Worm (Caenorhabditis elegans) whole organism, young adult: ENCODE results near the gene srg-68.

Experiments used
- B0019.2 ChIP-seq: fragments of 200-800 bp; sonication (Bioruptor generic); conservative IDR thresholded peaks from 2 replicates; pipeline ENCODE4 v1.3.6; 2022; ENCODE audit warnings: missing genetic modification reagents, missing genetic modification characterization, missing compliant biosample characterization
- B0035.1 ChIP-seq: sonication (generic microtip); optimal IDR thresholded peaks from 2 replicates; lab custom pipeline; 2016; ENCODE audit warnings: missing genetic modification characterization, mild to moderate bottlenecking, missing compliant biosample characterization, missing genotype, missing genetic modification reagents
- F22D6.2 ChIP-seq: sonication (generic microtip); optimal IDR thresholded peaks from 2 replicates; lab custom pipeline; 2016; ENCODE audit warnings: mild to moderate bottlenecking, missing genetic modification characterization, missing compliant biosample characterization
- F23B12.7 ChIP-seq: sonication (generic microtip); optimal IDR thresholded peaks from 2 replicates; lab custom pipeline; 2017; ENCODE audit warnings: missing genetic modification characterization, mild to moderate bottlenecking, missing compliant biosample characterization, antibody characterized with exemption, moderate library complexity; ENCODE audit not compliant: insufficient read depth
- F57A8.1 ChIP-seq: fragments of 200-800 bp; sonication (Bioruptor generic); optimal IDR thresholded peaks from 2 replicates; lab custom pipeline; 2018; ENCODE audit warnings: mild to moderate bottlenecking, missing genetic modification characterization, moderate library complexity, missing compliant biosample characterization
- K12H6.12 ChIP-seq: fragments of 200-800 bp; sonication (Bioruptor generic); optimal IDR thresholded peaks from 2 replicates; lab custom pipeline; 2018; ENCODE audit warnings: mild to moderate bottlenecking, missing genetic modification characterization, missing compliant biosample characterization
- Y67H2A.10 ChIP-seq: fragments of 200-800 bp; sonication (Bioruptor generic); conservative IDR thresholded peaks from 2 replicates; pipeline ENCODE4 v1.3.6; 2022; ENCODE audit warnings: missing genetic modification reagents, missing genetic modification characterization, missing compliant biosample characterization
- Y95B8A.8 ChIP-seq: fragments of 200-800 bp; sonication (Bioruptor generic); IDR thresholded peaks from 2 replicates; pipeline ENCODE4 v1.3.6; 2022; ENCODE audit warnings: missing genetic modification reagents, missing genetic modification characterization, missing compliant biosample characterization
- akir-1 ChIP-seq: fragments of 200-800 bp; sonication (Bioruptor generic); optimal IDR thresholded peaks from 2 replicates; lab custom pipeline; 2018; ENCODE audit warnings: mild to moderate bottlenecking, missing genetic modification characterization, moderate library complexity, missing compliant biosample characterization
- atf-7 ChIP-seq: sonication (generic microtip); optimal IDR thresholded peaks from 2 replicates; lab custom pipeline; 2017; ENCODE audit warnings: mild to moderate bottlenecking, missing genetic modification characterization, missing compliant biosample characterization
- bed-2 ChIP-seq: fragments of 200-800 bp; sonication (Bioruptor generic); IDR thresholded peaks from 2 replicates; pipeline ENCODE4 v1.3.6; 2022; ENCODE audit warnings: missing genetic modification reagents, missing genetic modification characterization, missing compliant biosample characterization
- ccch-3 ChIP-seq: fragments of 200-800 bp; sonication (Bioruptor generic); optimal IDR thresholded peaks from 2 replicates; lab custom pipeline; 2018; ENCODE audit warnings: mild to moderate bottlenecking, missing genetic modification characterization, missing compliant biosample characterization
- ceh-100 ChIP-seq: fragments of 200-800 bp; sonication (Bioruptor generic); IDR thresholded peaks from 2 replicates; pipeline ENCODE4 v1.3.6; 2022; ENCODE audit warnings: missing genetic modification reagents, missing genetic modification characterization, missing compliant biosample characterization
- ceh-91 ChIP-seq: fragments of 200-800 bp; sonication (Bioruptor generic); IDR thresholded peaks from 2 replicates; pipeline ENCODE4 v1.3.6; 2022; ENCODE audit warnings: missing genetic modification reagents, missing genetic modification characterization, missing compliant biosample characterization
- chd-7 ChIP-seq: sonication (generic microtip); optimal IDR thresholded peaks from 2 replicates; lab custom pipeline; 2016; ENCODE audit warnings: mild to moderate bottlenecking, missing genetic modification characterization, moderate library complexity, missing compliant biosample characterization
- dox-1 ChIP-seq: fragments of 200-800 bp; sonication (Bioruptor generic); IDR thresholded peaks from 2 replicates; pipeline ENCODE4 v1.3.6; 2022; ENCODE audit warnings: missing genetic modification reagents, missing genetic modification characterization, missing compliant biosample characterization
- dpff-1 ChIP-seq: sonication (generic microtip); optimal IDR thresholded peaks from 2 replicates; lab custom pipeline; 2017; ENCODE audit warnings: mild to moderate bottlenecking, missing genetic modification characterization, missing compliant biosample characterization
- ekl-4 ChIP-seq: fragments of 200-800 bp; sonication (Bioruptor generic); IDR thresholded peaks from 2 replicates; pipeline ENCODE4 v1.3.6; 2022; ENCODE audit warnings: missing genetic modification reagents, missing genetic modification characterization, missing compliant biosample characterization
- ets-4 ChIP-seq: fragments of 200-800 bp; sonication (Bioruptor generic); optimal IDR thresholded peaks from 2 replicates; lab custom pipeline; 2018; ENCODE audit warnings: mild to moderate bottlenecking, missing genetic modification characterization, missing compliant biosample characterization
- fkh-3 ChIP-seq: sonication (generic microtip); optimal IDR thresholded peaks from 2 replicates; lab custom pipeline; 2016; ENCODE audit warnings: mild to moderate bottlenecking, missing genetic modification characterization, missing compliant biosample characterization
- him-1 ChIP-seq: sonication (generic microtip); optimal IDR thresholded peaks from 2 replicates; lab custom pipeline; 2016; ENCODE audit warnings: missing genotype, missing genetic modification reagents, missing genetic modification characterization, missing compliant biosample characterization
- hlh-12 ChIP-seq: sonication (generic microtip); optimal IDR thresholded peaks from 2 replicates; lab custom pipeline; 2016; ENCODE audit warnings: missing genetic modification characterization, missing compliant biosample characterization
- hmg-1.2 ChIP-seq: fragments of 200-800 bp; sonication (Bioruptor generic); IDR thresholded peaks from 2 replicates; pipeline ENCODE4 v1.3.6; 2022; ENCODE audit warnings: missing genetic modification reagents, missing genetic modification characterization, missing compliant biosample characterization
- lag-1 ChIP-seq: fragments of 200-800 bp; sonication (Bioruptor generic); IDR thresholded peaks from 2 replicates; pipeline ENCODE4 v1.3.6; 2022; ENCODE audit warnings: missing genetic modification reagents, missing genetic modification characterization, missing compliant biosample characterization
- let-607 ChIP-seq, 2 experiments: fragments of 200-800 bp in 1 of 2; sonication (Bioruptor generic) in 1 of 2; sonication (generic microtip) in 1 of 2; optimal IDR thresholded peaks; 2 replicates each; lab custom pipeline; 2016 to 2018; ENCODE audit warnings: mild to moderate bottlenecking in 2 of 2, missing compliant biosample characterization in 2 of 2, missing genetic modification characterization in 2 of 2, moderate library complexity in 2 of 2, missing genotype in 1 of 2
- lin-26 ChIP-seq: fragments of 200-800 bp; sonication (Bioruptor generic); IDR thresholded peaks from 2 replicates; pipeline ENCODE4 v1.3.6; 2022; ENCODE audit warnings: missing genetic modification reagents, missing genetic modification characterization, missing compliant biosample characterization
- lin-40 ChIP-seq: sonication (generic microtip); optimal IDR thresholded peaks from 2 replicates; lab custom pipeline; 2016; ENCODE audit warnings: missing genetic modification characterization, mild to moderate bottlenecking, missing compliant biosample characterization, missing genotype, missing genetic modification reagents
- lin-54 ChIP-seq: fragments of 200-800 bp; sonication (Bioruptor generic); optimal IDR thresholded peaks from 2 replicates; lab custom pipeline; 2018; ENCODE audit warnings: mild to moderate bottlenecking, missing genetic modification characterization, missing compliant biosample characterization
- madf-3 ChIP-seq: fragments of 200-800 bp; sonication (Bioruptor generic); IDR thresholded peaks from 2 replicates; pipeline ENCODE4 v1.3.6; 2022; ENCODE audit warnings: missing genetic modification reagents, missing genetic modification characterization, missing compliant biosample characterization
- mel-28 ChIP-seq: sonication (generic microtip); optimal IDR thresholded peaks from 2 replicates; lab custom pipeline; 2016; ENCODE audit warnings: borderline replicate concordance, mild to moderate bottlenecking, missing genetic modification characterization, missing compliant biosample characterization
- mxl-1 ChIP-seq: sonication (generic microtip); optimal IDR thresholded peaks from 2 replicates; lab custom pipeline; 2016; ENCODE audit warnings: missing genetic modification characterization, missing compliant biosample characterization
- nhr-90 ChIP-seq: sonication (generic microtip); optimal IDR thresholded peaks from 2 replicates; lab custom pipeline; 2016; ENCODE audit warnings: missing genotype, mild to moderate bottlenecking, missing genetic modification characterization, missing compliant biosample characterization
- pbrm-1 ChIP-seq: fragments of 200-800 bp; sonication (Bioruptor generic); IDR thresholded peaks from 2 replicates; pipeline ENCODE4 v1.3.6; 2022; ENCODE audit warnings: missing genetic modification reagents, missing genetic modification characterization, missing compliant biosample characterization
- pha-4 ChIP-seq: fragments of 150-350 bp; sonication (generic microtip); optimal IDR thresholded peaks from 2 replicates; lab custom pipeline; 2014; ENCODE audit warnings: missing biosample characterization, missing genetic modification reagents, missing genetic modification characterization
- rcor-1 ChIP-seq: fragments of 200-800 bp; sonication (Bioruptor generic); IDR thresholded peaks from 2 replicates; pipeline ENCODE4 v1.3.6; 2022; ENCODE audit warnings: missing genetic modification reagents, missing genetic modification characterization, missing compliant biosample characterization
- repo-1 ChIP-seq: sonication (generic microtip); optimal IDR thresholded peaks from 2 replicates; lab custom pipeline; 2017; ENCODE audit warnings: mild to moderate bottlenecking, missing genetic modification characterization, missing compliant biosample characterization
- sdz-38 ChIP-seq: sonication (generic microtip); optimal IDR thresholded peaks from 2 replicates; lab custom pipeline; 2016; ENCODE audit warnings: missing genotype, missing genetic modification characterization, missing compliant biosample characterization
- sptf-2 ChIP-seq: fragments of 200-800 bp; sonication (Bioruptor generic); optimal IDR thresholded peaks from 2 replicates; lab custom pipeline; 2018; ENCODE audit warnings: mild to moderate bottlenecking, missing genetic modification characterization, missing compliant biosample characterization
- tbp1 ChIP-seq: fragments of 200-800 bp; sonication (Bioruptor generic); optimal IDR thresholded peaks from 2 replicates; lab custom pipeline; 2018; ENCODE audit warnings: mild to moderate bottlenecking, missing genetic modification characterization, missing compliant biosample characterization
- tbx-9 ChIP-seq: sonication (generic microtip); optimal IDR thresholded peaks from 2 replicates; lab custom pipeline; 2016; ENCODE audit warnings: borderline replicate concordance, missing genetic modification characterization, inconsistent platforms, missing compliant biosample characterization
- unc-130 ChIP-seq: sonication (generic microtip); optimal IDR thresholded peaks from 2 replicates; lab custom pipeline; 2016; ENCODE audit warnings: missing genetic modification reagents, missing genetic modification characterization, missing compliant biosample characterization
- unc-62 ChIP-seq: fragments of 150-350 bp; optimal IDR thresholded peaks from 2 replicates; lab custom pipeline; 2014; ENCODE audit warnings: missing biosample characterization, missing genetic modification reagents, missing genetic modification characterization
- zfh-2 ChIP-seq: fragments of 200-800 bp; sonication (Bioruptor generic); conservative IDR thresholded peaks from 2 replicates; pipeline ENCODE4 v1.3.6; 2022; ENCODE audit warnings: missing genetic modification reagents, missing genetic modification characterization, missing compliant biosample characterization
- zim-3 ChIP-seq: sonication (generic microtip); optimal IDR thresholded peaks from 2 replicates; lab custom pipeline; 2017; ENCODE audit warnings: mild to moderate bottlenecking, missing genetic modification characterization, moderate library complexity, missing compliant biosample characterization
- ztf-26 ChIP-seq: sonication (generic microtip); optimal IDR thresholded peaks from 2 replicates; lab custom pipeline; 2017; ENCODE audit warnings: missing genetic modification characterization, missing compliant biosample characterization
- ztf-28 ChIP-seq: fragments of 200-800 bp; sonication (Bioruptor generic); IDR thresholded peaks from 2 replicates; pipeline ENCODE4 v1.3.6; 2022; ENCODE audit warnings: missing genetic modification reagents, missing genetic modification characterization, missing compliant biosample characterization

Gene srg-68

DNA sequence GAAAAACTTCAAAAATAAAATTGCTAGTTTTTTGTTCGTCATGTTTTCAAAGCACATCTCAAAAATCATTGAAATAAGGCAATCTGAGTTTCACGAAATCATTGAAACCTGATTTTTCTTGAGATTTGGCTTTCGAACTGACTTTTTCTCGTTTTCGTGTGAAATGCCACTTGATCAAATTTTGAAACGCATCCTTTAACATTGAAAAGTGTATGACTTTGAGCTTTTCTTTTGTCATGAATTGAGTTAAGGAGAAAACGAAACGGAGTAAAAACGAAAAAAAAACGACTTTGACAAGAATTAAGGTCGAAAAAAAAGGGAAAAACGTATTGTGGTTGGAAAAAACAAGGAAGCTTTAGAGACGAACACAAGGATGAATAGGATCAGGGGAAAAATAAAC is 10.3 kb downstream of the srg-68 start:
- TF ChIP-seq ceh-91 = no peak
- no peak for TF ChIP-seq Y95B8A.8 (GFP tag; lab: Robert Waterston, UW)
- no peak for TF ChIP-seq lag-1
- TF ChIP-seq ekl-4 (GFP tag; lab: Robert Waterston, UW) = no peak
- no peak for TF ChIP-seq B0035.1 (tag; lab: Kevin White, UChicago)
- no peak for TF ChIP-seq lin-40 (tag; lab: Kevin White, UChicago)
- no peak for TF ChIP-seq ztf-26 (tag; lab: Kevin White, UChicago)
- no peak for TF ChIP-seq bed-2 (GFP tag; lab: Robert Waterston, UW)
- TF ChIP-seq tbp1 = no peak
- TF ChIP-seq akir-1 (GFP tag; lab: Kevin White, UChicago) = no peak
- TF ChIP-seq him-1 (tag; lab: Kevin White, UChicago) = no peak
- TF ChIP-seq F23B12.7 = no peak
- TF ChIP-seq, all 124 proteins: peak for 0

DNA sequence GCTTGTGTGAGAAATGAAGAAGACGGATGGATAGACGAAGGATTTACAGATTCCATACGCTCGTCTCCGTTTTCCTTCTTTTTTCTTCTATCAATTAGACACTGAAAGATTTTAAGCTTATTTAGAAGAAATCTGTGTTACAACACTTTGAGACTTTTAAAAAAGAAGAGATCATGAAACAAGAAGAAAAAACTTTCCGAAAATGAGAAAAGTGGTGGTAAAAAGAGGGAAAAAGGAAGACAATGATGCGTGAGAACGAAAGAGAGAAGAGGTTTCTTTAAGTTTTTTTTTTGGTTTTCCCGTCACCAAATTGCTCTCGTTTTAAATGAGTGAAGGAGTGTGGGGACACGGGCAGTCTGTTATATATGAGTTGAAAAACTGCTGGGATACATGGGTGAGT is 11.6 kb downstream of the srg-68 start, which contains the start of gene glc-3:
TSS of gene glc-3 (minus strand) at position 101 of the 400 bp plus-strand sequence.
- TF ChIP-seq nhr-90 (no peak), ekl-4 (GFP tag; lab: Robert Waterston, UW) (no peak), unc-130 (no peak), let-607 (tag; optimal IDR thresholded peaks at IDR 0.05; lab: Kevin White, UChicago) (no peak), zfh-2 (GFP tag; lab: Robert Waterston, UW) (no peak), dpff-1 (no peak), ccch-3 (GFP tag; lab: Kevin White, UChicago) (no peak), K12H6.12 (tag; lab: Kevin White, UChicago) (no peak), F22D6.2 (tag; lab: Kevin White, UChicago) (no peak), chd-7 (no peak), hlh-12 (no peak), zim-3 (tag; lab: Kevin White, UChicago) (no peak), B0019.2 (GFP tag; lab: Robert Waterston, UW) (no peak), ztf-28 (no peak), madf-3 (GFP tag; lab: Robert Waterston, UW) (no peak), ceh-100 (GFP tag; lab: Robert Waterston, UW) (no peak)

DNA sequence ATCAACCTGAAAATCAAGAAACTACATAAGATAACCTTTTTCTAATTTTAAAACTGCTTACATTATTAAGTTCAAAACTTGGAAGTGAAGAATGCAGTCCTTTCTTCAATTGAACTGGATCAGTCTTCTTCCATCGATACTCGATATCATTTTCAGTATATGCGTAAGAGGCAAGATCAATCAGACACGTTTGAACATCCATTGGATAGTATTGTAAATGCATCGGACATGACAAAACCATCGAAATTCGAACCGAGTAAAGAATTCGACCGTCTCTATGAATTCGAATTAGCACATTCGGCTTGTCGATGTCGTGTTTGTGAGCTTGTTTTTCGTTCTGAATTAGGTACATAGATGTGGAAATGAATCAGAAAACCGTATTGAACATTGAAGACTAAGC is 14.5 kb downstream of the srg-68 start:
- no peak for TF ChIP-seq dox-1
- no peak for TF ChIP-seq rcor-1 (GFP tag; lab: Robert Waterston, UW)
- TF ChIP-seq zfh-2 (GFP tag; lab: Robert Waterston, UW) = no peak
- no peak for TF ChIP-seq lin-54 (GFP tag; lab: Kevin White, UChicago)
- TF ChIP-seq pbrm-1 (GFP tag; lab: Robert Waterston, UW) = no peak
- no peak for TF ChIP-seq sptf-2 (GFP tag; lab: Kevin White, UChicago)

DNA sequence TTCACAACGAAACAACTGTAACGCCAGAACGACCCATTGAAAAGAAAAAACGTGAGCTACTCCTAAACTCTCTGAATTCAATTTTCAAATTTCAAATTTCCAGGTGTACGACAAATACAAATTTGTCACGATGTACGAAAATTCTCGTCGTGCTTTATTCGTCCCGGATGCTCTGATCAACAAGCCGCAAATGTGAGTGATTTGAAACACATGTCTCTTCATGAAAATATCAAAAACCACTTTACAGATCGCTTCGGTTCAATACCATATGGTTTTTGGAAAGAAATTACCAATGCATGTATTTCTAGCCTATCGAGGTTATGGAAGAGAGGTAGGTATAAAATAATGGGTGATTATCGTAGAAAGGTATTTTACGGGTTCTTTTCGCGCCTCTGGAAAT is 18.2 kb downstream of the srg-68 start:
- TF ChIP-seq Y67H2A.10 (no peak), ets-4 (GFP tag; lab: Kevin White, UChicago) (no peak)

DNA sequence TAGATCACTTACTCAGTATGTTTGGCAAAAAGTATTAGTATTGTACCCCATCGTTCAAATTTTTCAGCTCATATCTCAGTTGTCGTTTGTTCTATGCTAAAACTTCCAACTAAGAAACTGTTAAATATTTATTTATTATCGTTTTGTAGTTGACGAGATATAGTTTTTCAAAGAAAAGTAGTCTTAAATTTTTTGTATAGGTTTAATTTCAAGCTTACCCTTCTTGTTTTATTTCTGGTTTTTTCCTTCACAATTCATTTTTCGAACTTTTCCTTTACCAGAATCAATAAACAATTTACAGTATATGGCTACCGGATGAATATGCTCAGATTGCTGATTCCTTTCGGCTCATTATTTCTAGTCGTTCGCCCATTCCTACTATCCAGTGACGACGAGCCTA is 19.4 kb downstream of the srg-68 start, which contains the start of gene F08F3.1:
TSS of gene F08F3.1 (plus strand) at position 301 of the 400 bp plus-strand sequence.
- TF ChIP-seq mxl-1 (tag; lab: Kevin White, UChicago) (no peak), atf-7 (tag; lab: Kevin White, UChicago) (no peak), unc-62 (no peak), fkh-3 (tag; lab: Kevin White, UChicago) (no peak), F57A8.1 (no peak), hmg-1.2 (no peak), tbx-9 (tag; lab: Kevin White, UChicago) (no peak), mel-28 (tag; lab: Kevin White, UChicago) (no peak), lin-26 (GFP tag; lab: Robert Waterston, UW) (no peak), repo-1 (tag; lab: Kevin White, UChicago) (no peak), sdz-38 (tag; lab: Kevin White, UChicago) (no peak), pha-4 (no peak), hlh-12 (no peak)
